Fruit fly (Drosophila melanogaster) whole organism, embryonic: ENCODE data around the gene CG34425.

Source experiments
- CG12236 ChIP-seq: fragments of 200-800 bp; sonication (Bioruptor generic); optimal IDR thresholded peaks from 2 replicates; lab custom pipeline; 2016; ENCODE audit warnings: missing biosample characterization, missing genetic modification characterization
- CG14860 ChIP-seq: fragments of 200-800 bp; sonication (Bioruptor generic); IDR thresholded peaks from 3 replicates; pipeline ENCODE4 v1.3.6; 2022; ENCODE audit warnings: missing biosample characterization, missing genetic modification characterization; ENCODE audit not compliant: partially characterized antibody
- CG34224 ChIP-seq: fragments of 200-800 bp; sonication (Bioruptor generic); IDR thresholded peaks from 3 replicates; pipeline ENCODE4 v1.3.6; 2022; ENCODE audit warnings: missing biosample characterization, missing genetic modification characterization; ENCODE audit not compliant: partially characterized antibody
- CG3726 ChIP-seq: fragments of 200-800 bp; sonication (Bioruptor generic); IDR thresholded peaks from 3 replicates; pipeline ENCODE4, ENCODE4 v1.3.6; 2022; ENCODE audit warnings: missing biosample characterization, missing genetic modification characterization
- CG5180 ChIP-seq: fragments of 200-800 bp; sonication (Bioruptor generic); optimal IDR thresholded peaks from 3 replicates; lab custom pipeline; 2017; ENCODE audit warnings: missing biosample characterization, missing genetic modification characterization, mild to moderate bottlenecking, moderate library complexity, missing genetic modification reagents
- CTCF ChIP-seq: fragments of 200-800 bp; sonication (Bioruptor generic); optimal IDR thresholded peaks from 2 replicates; lab custom pipeline; 2017; ENCODE audit warnings: missing biosample characterization, mild to moderate bottlenecking, missing genetic modification characterization, moderate library complexity
- crp ChIP-seq, 2 experiments: fragments of 200-800 bp; sonication (Bioruptor generic); optimal IDR thresholded peaks; 2 replicates in 1 of 2; 3 replicates in 1 of 2; lab custom pipeline; 2017; ENCODE audit warnings: missing biosample characterization in 2 of 2, missing genetic modification characterization in 2 of 2, mild to moderate bottlenecking in 1 of 2, moderate library complexity in 1 of 2
- gfzf ChIP-seq: fragments of 200-800 bp; sonication (Bioruptor generic); optimal IDR thresholded peaks from 2 replicates; lab custom pipeline; 2016; ENCODE audit warnings: missing biosample characterization, mild to moderate bottlenecking, missing genetic modification characterization, moderate library complexity
- lilli ChIP-seq: fragments of 200-800 bp; sonication (Bioruptor generic); optimal IDR thresholded peaks from 3 replicates; lab custom pipeline; 2016; ENCODE audit warnings: missing biosample characterization, missing genetic modification characterization
- org-1 ChIP-seq: fragments of 200-800 bp; sonication (Bioruptor generic); optimal IDR thresholded peaks from 2 replicates; lab custom pipeline; 2017; ENCODE audit warnings: missing biosample characterization, missing genetic modification characterization
- slp2 ChIP-seq: fragments of 200-800 bp; sonication (Bioruptor generic); optimal IDR thresholded peaks from 2 replicates; lab custom pipeline; 2016; ENCODE audit warnings: missing biosample characterization, missing genetic modification characterization

DNA sequence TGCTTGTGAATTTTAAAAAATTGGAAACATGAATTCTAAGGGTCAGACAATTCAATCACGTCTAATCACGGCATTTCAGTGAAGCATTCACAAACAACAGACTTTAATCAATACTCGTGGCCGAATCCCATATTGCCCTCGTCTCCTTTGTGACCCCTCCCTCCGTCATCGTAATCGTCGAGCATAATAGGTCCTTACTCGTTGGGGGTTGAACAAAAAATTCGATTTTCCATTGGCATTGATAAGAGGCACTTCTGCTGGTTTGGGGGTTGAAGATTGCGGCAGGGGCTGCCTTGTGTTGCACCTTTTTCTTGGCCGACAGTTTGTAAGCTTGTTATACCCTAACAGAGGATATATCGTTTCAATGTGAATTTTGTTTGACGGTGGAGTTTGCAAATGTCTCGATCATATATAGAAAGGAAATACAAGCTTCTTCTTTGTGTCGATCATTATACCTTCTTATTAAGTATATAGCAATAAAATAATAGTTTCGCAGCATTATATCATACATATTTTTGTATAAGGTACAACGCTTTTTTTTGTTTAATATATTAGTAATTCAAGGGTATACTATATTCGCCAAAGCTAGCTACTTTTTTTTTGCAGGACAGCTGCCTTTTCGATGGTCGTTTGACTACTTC, 18.1 kb upstream of the CG34425 start:
- TF ChIP-seq slp2 (GFP tag; lab: Kevin White, UChicago) (no peak), lilli (no peak), gfzf (GFP tag; lab: Kevin White, UChicago) (no peak), CG14860 (GFP tag; lab: Robert Waterston, UW) (no peak), CG34224 (no peak), CG5180 (GFP tag; lab: Kevin White, UChicago) (no peak), CG3726 (no peak), org-1 (no peak), CTCF (GFP tag; lab: Kevin White, UChicago) (no peak), CG12236 (GFP tag; lab: Kevin White, UChicago) (no peak), crp (GFP tag; optimal IDR thresholded peaks at IDR 0.05; lab: Kevin White, UChicago) (no peak)
